Fruit fly (Drosophila melanogaster) whole organism, embryonic: ENCODE results near the gene Oseg1.

ENCODE experiments used
- ATbp ChIP-seq: fragments of 200-800 bp; sonication (Bioruptor generic); optimal IDR thresholded peaks from 2 replicates; lab custom pipeline; 2017; ENCODE audit warnings: missing biosample characterization, mild to moderate bottlenecking, missing genetic modification characterization, missing genetic modification reagents
- Aef1 ChIP-seq: fragments of 200-800 bp; sonication (Bioruptor generic); IDR thresholded peaks from 3 replicates; pipeline ENCODE4 v1.3.6; 2022; ENCODE audit warnings: missing biosample characterization, missing genetic modification characterization
- Atf-2 ChIP-seq: fragments of 200-800 bp; sonication (Bioruptor generic); optimal IDR thresholded peaks from 2 replicates; lab custom pipeline; 2016; ENCODE audit warnings: missing biosample characterization, missing genetic modification characterization
- Atf6 ChIP-seq: fragments of 200-800 bp; sonication (Bioruptor generic); IDR thresholded peaks from 2 replicates; pipeline ENCODE4 v1.3.6; 2022; ENCODE audit warnings: missing biosample characterization, missing genetic modification characterization
- Bteb2 ChIP-seq: fragments of 200-800 bp; sonication (Bioruptor generic); optimal IDR thresholded peaks from 2 replicates; lab custom pipeline; 2016; ENCODE audit warnings: missing biosample characterization, missing genetic modification characterization
- CG1024 ChIP-seq: fragments of 200-800 bp; sonication (Bioruptor generic); IDR thresholded peaks from 2 replicates; pipeline ENCODE4 v1.3.6; 2022; ENCODE audit warnings: missing biosample characterization, missing genetic modification characterization
- CG10543 ChIP-seq: fragments of 200-800 bp; sonication (Bioruptor generic); optimal IDR thresholded peaks from 3 replicates; lab custom pipeline; 2017; ENCODE audit warnings: missing biosample characterization, mild to moderate bottlenecking, missing genetic modification characterization, moderate library complexity
- CG10654 ChIP-seq: fragments of 200-800 bp; sonication (Bioruptor generic); optimal IDR thresholded peaks from 2 replicates; lab custom pipeline; 2016; ENCODE audit warnings: missing biosample characterization, missing genetic modification characterization
- CG14860 ChIP-seq: fragments of 200-800 bp; sonication (Bioruptor generic); IDR thresholded peaks from 3 replicates; pipeline ENCODE4 v1.3.6; 2022; ENCODE audit warnings: missing biosample characterization, missing genetic modification characterization; ENCODE audit not compliant: partially characterized antibody
- CG17186 ChIP-seq: fragments of 200-800 bp; sonication (Bioruptor generic); optimal IDR thresholded peaks from 3 replicates; lab custom pipeline; 2017; ENCODE audit warnings: missing biosample characterization, missing genetic modification reagents, missing genetic modification characterization
- CG17328 ChIP-seq: fragments of 200-800 bp; sonication (Bioruptor generic); IDR thresholded peaks from 2 replicates; pipeline ENCODE4 v1.3.6; 2022; ENCODE audit warnings: missing biosample characterization, missing genetic modification characterization
- CG17829 ChIP-seq: fragments of 200-800 bp; optimal IDR thresholded peaks from 2 replicates; lab custom pipeline; 2019; ENCODE audit warnings: missing biosample characterization, mild to moderate bottlenecking, missing genetic modification characterization, moderate library complexity
- CG1792 ChIP-seq: fragments of 200-800 bp; sonication (Bioruptor generic); optimal IDR thresholded peaks from 2 replicates; lab custom pipeline; 2016; ENCODE audit warnings: missing biosample characterization, missing genetic modification characterization
- CG30020 ChIP-seq: fragments of 200-800 bp; optimal IDR thresholded peaks from 2 replicates; lab custom pipeline; 2019; ENCODE audit warnings: missing biosample characterization, mild to moderate bottlenecking, missing genetic modification characterization, moderate library complexity
- CG32532 ChIP-seq: fragments of 200-800 bp; sonication (Bioruptor generic); IDR thresholded peaks from 2 replicates; pipeline ENCODE4 v1.3.6; 2022; ENCODE audit warnings: missing biosample characterization, missing genetic modification characterization
- CG4617 ChIP-seq: fragments of 200-800 bp; sonication (Bioruptor generic); optimal IDR thresholded peaks from 3 replicates; lab custom pipeline; 2016; ENCODE audit warnings: missing biosample characterization, missing genetic modification characterization, borderline replicate concordance
- CG4707 ChIP-seq: fragments of 200-800 bp; sonication (Bioruptor generic); optimal IDR thresholded peaks from 2 replicates; lab custom pipeline; 2018; ENCODE audit warnings: missing biosample characterization, mild to moderate bottlenecking, missing genetic modification characterization, moderate library complexity
- CG7839 ChIP-seq: fragments of 200-800 bp; sonication (Bioruptor generic); optimal IDR thresholded peaks from 3 replicates; lab custom pipeline; 2018; ENCODE audit warnings: missing biosample characterization, mild to moderate bottlenecking, missing genetic modification characterization, moderate library complexity
- Camta ChIP-seq: fragments of 200-800 bp; sonication (Bioruptor generic); optimal IDR thresholded peaks from 2 replicates; lab custom pipeline; 2016; ENCODE audit warnings: missing biosample characterization, missing genetic modification characterization
- Doc2 ChIP-seq: fragments of 200-800 bp; sonication (Bioruptor generic); IDR thresholded peaks from 2 replicates; pipeline ENCODE4 v1.3.6; 2022; ENCODE audit warnings: missing biosample characterization, missing genetic modification characterization
- Fer2 ChIP-seq: fragments of 200-800 bp; sonication (Bioruptor generic); optimal IDR thresholded peaks from 2 replicates; lab custom pipeline; 2018; ENCODE audit warnings: missing biosample characterization, mild to moderate bottlenecking, missing genetic modification characterization, moderate library complexity
- Fer3 ChIP-seq: fragments of 200-800 bp; sonication (Bioruptor generic); optimal IDR thresholded peaks from 2 replicates; lab custom pipeline; 2018; ENCODE audit warnings: missing biosample characterization, mild to moderate bottlenecking, missing genetic modification characterization, moderate library complexity
- GATAe ChIP-seq: fragments of 200-800 bp; sonication (Bioruptor generic); conservative IDR thresholded peaks from 2 replicates; pipeline ENCODE4 v1.3.6; 2022; ENCODE audit warnings: missing biosample characterization, missing genetic modification characterization
- HmgZ ChIP-seq: fragments of 200-800 bp; sonication (Bioruptor generic); optimal IDR thresholded peaks from 2 replicates; lab custom pipeline; 2018; ENCODE audit warnings: missing biosample characterization, mild to moderate bottlenecking, missing genetic modification characterization
- Jarid2 ChIP-seq: fragments of 200-800 bp; sonication (Bioruptor generic); optimal IDR thresholded peaks from 3 replicates; lab custom pipeline; 2017; ENCODE audit warnings: mild to moderate bottlenecking, missing biosample characterization, missing genetic modification reagents, missing genetic modification characterization
- MTF-1 ChIP-seq: fragments of 200-800 bp; sonication (Bioruptor generic); optimal IDR thresholded peaks from 2 replicates; lab custom pipeline; 2018; ENCODE audit warnings: missing biosample characterization, mild to moderate bottlenecking, missing genetic modification characterization, borderline replicate concordance
- Med ChIP-seq: fragments of 200-800 bp; sonication (Bioruptor generic); peaks from one replicate; lab custom pipeline; 2016; ENCODE audit warnings: missing biosample characterization, missing genetic modification characterization, mild to moderate bottlenecking, inconsistent platforms, moderate library complexity
- Meics ChIP-seq: fragments of 200-800 bp; sonication (Bioruptor generic); optimal IDR thresholded peaks from 2 replicates; lab custom pipeline; 2017; ENCODE audit warnings: missing biosample characterization, mild to moderate bottlenecking, missing genetic modification characterization
- Nf-YA ChIP-seq: fragments of 200-800 bp; sonication (Bioruptor generic); IDR thresholded peaks from 2 replicates; pipeline ENCODE4 v1.3.6; 2022; ENCODE audit warnings: missing biosample characterization, missing genetic modification characterization
- Pdp1 ChIP-seq, 2 experiments: fragments of 200-800 bp; sonication (Bioruptor generic); optimal IDR thresholded peaks; 3 replicates each; lab custom pipeline; 2016; ENCODE audit warnings: missing biosample characterization in 2 of 2, missing genetic modification characterization in 2 of 2, mild to moderate bottlenecking in 1 of 2, moderate library complexity in 1 of 2
- Rfx ChIP-seq: fragments of 200-800 bp; sonication (Bioruptor generic); IDR thresholded peaks from 2 replicates; pipeline ENCODE4 v1.3.6; 2022; ENCODE audit warnings: missing biosample characterization, missing genetic modification characterization
- Ssrp ChIP-seq: fragments of 200-800 bp; sonication (Bioruptor generic); optimal IDR thresholded peaks from 2 replicates; lab custom pipeline; 2018; ENCODE audit warnings: missing biosample characterization, mild to moderate bottlenecking, missing genetic modification characterization, moderate library complexity
- Vsx1 ChIP-seq: fragments of 200-800 bp; sonication (Bioruptor generic); optimal IDR thresholded peaks from 2 replicates; lab custom pipeline; 2017; ENCODE audit warnings: missing biosample characterization, mild to moderate bottlenecking, missing genetic modification characterization, missing genetic modification reagents
- Xrp1 ChIP-seq: fragments of 200-800 bp; sonication (Bioruptor generic); IDR thresholded peaks from 2 replicates; pipeline ENCODE4 v1.3.6; 2022; ENCODE audit warnings: missing biosample characterization, missing genetic modification characterization
- aop ChIP-seq: fragments of 200-800 bp; sonication (Bioruptor generic); IDR thresholded peaks from 2 replicates; pipeline ENCODE4 v1.3.6; 2022; ENCODE audit warnings: missing biosample characterization, missing genetic modification characterization
- ato ChIP-seq: fragments of 200-800 bp; sonication (Bioruptor generic); IDR thresholded peaks from 2 replicates; pipeline ENCODE4 v1.3.6; 2022; ENCODE audit warnings: missing biosample characterization, missing genetic modification characterization; ENCODE audit not compliant: partially characterized antibody
- ci ChIP-seq: fragments of 200-800 bp; sonication (Bioruptor generic); IDR thresholded peaks from 3 replicates; pipeline ENCODE4 v1.3.6; 2022; ENCODE audit warnings: missing biosample characterization, missing genetic modification characterization
- dan ChIP-seq: fragments of 200-800 bp; sonication (Bioruptor generic); IDR thresholded peaks from 2 replicates; pipeline ENCODE4 v1.3.6; 2022; ENCODE audit warnings: missing biosample characterization, missing genetic modification characterization
- disco-r ChIP-seq: fragments of 200-800 bp; sonication (Bioruptor generic); optimal IDR thresholded peaks from 2 replicates; lab custom pipeline; 2016; ENCODE audit warnings: missing biosample characterization, missing genetic modification characterization
- dpn ChIP-seq, 2 experiments: fragments of 200-800 bp; sonication (Bioruptor generic); optimal IDR thresholded peaks; 3 replicates each; lab custom pipeline; 2016; ENCODE audit warnings: missing biosample characterization in 2 of 2, missing genetic modification characterization in 2 of 2
- exex ChIP-seq: fragments of 200-800 bp; sonication (Bioruptor generic); optimal IDR thresholded peaks from 4 replicates; lab custom pipeline; 2018; ENCODE audit warnings: missing biosample characterization, mild to moderate bottlenecking, missing genetic modification characterization, moderate library complexity
- kah ChIP-seq: fragments of 200-800 bp; sonication (Bioruptor generic); optimal IDR thresholded peaks from 2 replicates; lab custom pipeline; 2018; ENCODE audit warnings: missing biosample characterization, mild to moderate bottlenecking, missing genetic modification characterization
- ken ChIP-seq: fragments of 200-800 bp; sonication (Bioruptor generic); IDR thresholded peaks from 3 replicates; pipeline ENCODE4 v1.3.6; 2022; ENCODE audit warnings: missing biosample characterization, missing genetic modification characterization
- mirr ChIP-seq: fragments of 200-800 bp; sonication (Bioruptor generic); optimal IDR thresholded peaks from 3 replicates; lab custom pipeline; 2018; ENCODE audit warnings: missing biosample characterization, mild to moderate bottlenecking, missing genetic modification characterization
- org-1 ChIP-seq: fragments of 200-800 bp; sonication (Bioruptor generic); optimal IDR thresholded peaks from 2 replicates; lab custom pipeline; 2017; ENCODE audit warnings: missing biosample characterization, missing genetic modification characterization
- peb ChIP-seq: fragments of 200-800 bp; sonication (Bioruptor generic); IDR thresholded peaks from 2 replicates; pipeline ENCODE4 v1.3.6; 2022; ENCODE audit warnings: missing biosample characterization, missing genetic modification characterization
- salm ChIP-seq: fragments of 200-800 bp; sonication (Bioruptor generic); optimal IDR thresholded peaks from 2 replicates; lab custom pipeline; 2018; ENCODE audit warnings: missing biosample characterization, mild to moderate bottlenecking, missing genetic modification characterization
- tgo ChIP-seq: fragments of 200-800 bp; sonication (Bioruptor generic); IDR thresholded peaks from 3 replicates; pipeline ENCODE4 v1.3.6; 2022; ENCODE audit warnings: missing biosample characterization, missing genetic modification characterization
- trem ChIP-seq: fragments of 200-800 bp; optimal IDR thresholded peaks from 3 replicates; lab custom pipeline; 2019; ENCODE audit warnings: missing biosample characterization, mild to moderate bottlenecking, missing genetic modification characterization, moderate library complexity
- trh ChIP-seq: fragments of 200-800 bp; sonication (Bioruptor generic); optimal IDR thresholded peaks from 2 replicates; lab custom pipeline; 2016; ENCODE audit warnings: missing biosample characterization, missing genetic modification characterization
- zen ChIP-seq: fragments of 200-800 bp; sonication (Bioruptor generic); optimal IDR thresholded peaks from 3 replicates; lab custom pipeline; 2018; ENCODE audit warnings: missing biosample characterization, mild to moderate bottlenecking, missing genetic modification characterization, moderate library complexity
- zfh2 ChIP-seq: fragments of 200-800 bp; sonication (Bioruptor generic); optimal IDR thresholded peaks from 2 replicates; lab custom pipeline; 2016; ENCODE audit warnings: missing biosample characterization, missing genetic modification characterization

The Oseg1 gene

dm6 chr3L:8459615-8460004 is 47.0 kb upstream of the Oseg1 start (continued):
- TF ChIP-seq CG1024 (GFP tag; lab: Robert Waterston, UW) (no peak), ken (peak; percentile 36; the same call in 1 of the 3 replicates), peb (no peak), Aef1 (GFP tag; lab: Robert Waterston, UW) (no peak), Pdp1 (GFP tag; optimal IDR thresholded peaks at IDR 0.05; lab: Kevin White, UChicago) (no peak), Ssrp (tag; lab: Kevin White, UChicago) (no peak), zfh2 (GFP tag; lab: Kevin White, UChicago) (no peak), GATAe (no peak), ato (GFP tag; lab: Robert Waterston, UW) (0 out of 2 replicates have a peak, but pooled peaks have one; percentile 27), Camta (no peak), exex (tag; lab: Kevin White, UChicago) (no peak), dan (no peak), Nf-YA (no peak), salm (no peak), Doc2 (GFP tag; lab: Robert Waterston, UW) (no peak), Jarid2 (no peak), HmgZ (tag; lab: Kevin White, UChicago) (no peak), tgo (GFP tag; lab: Robert Waterston, UW) (no peak), Fer3 (no peak), CG10654 (no peak), dpn (GFP tag; optimal IDR thresholded peaks at IDR 0.05; lab: Kevin White, UChicago) (no peak), trem (tag; lab: Kevin White, UChicago) (no peak), CG17186 (GFP tag; lab: Kevin White, UChicago) (no peak), Vsx1 (GFP tag; lab: Kevin White, UChicago) (no peak), CG4617 (GFP tag; lab: Kevin White, UChicago) (no peak), CG14860 (GFP tag; lab: Robert Waterston, UW) (no peak), trh (GFP tag; lab: Kevin White, UChicago) (no peak), aop (GFP tag; lab: Robert Waterston, UW) (no peak), Fer2 (tag; lab: Kevin White, UChicago) (no peak), zen (no peak), Atf6 (GFP tag; lab: Robert Waterston, UW) (peak; percentile 58; the same call in 1 of the 2 replicates), ci (GFP tag; lab: Robert Waterston, UW) (peak; percentile 24; the same call in 1 of the 3 replicates), disco-r (GFP tag; lab: Kevin White, UChicago) (no peak), Bteb2 (GFP tag; lab: Kevin White, UChicago) (no peak), CG32532 (GFP tag; lab: Robert Waterston, UW) (no peak), CG4707 (no peak), mirr (peak; percentile 36), ATbp (no peak), CG1792 (GFP tag; lab: Kevin White, UChicago) (no peak), CG17328 (GFP tag; lab: Robert Waterston, UW) (no peak), Xrp1 (GFP tag; lab: Robert Waterston, UW) (no peak), Meics (GFP tag; lab: Kevin White, UChicago) (no peak), CG7839 (tag; lab: Kevin White, UChicago) (no peak), kah (GFP tag; lab: Kevin White, UChicago) (peak; percentile 23), Med (GFP tag; lab: Kevin White, UChicago) (no peak), org-1 (GFP tag; lab: Kevin White, UChicago) (no peak), CG17829 (no peak), Rfx (GFP tag; lab: Robert Waterston, UW) (no peak), CG30020 (tag; lab: Kevin White, UChicago) (no peak), CG10543 (GFP tag; lab: Kevin White, UChicago) (peak; percentile 53), Atf-2 (GFP tag; lab: Kevin White, UChicago) (no peak), MTF-1 (GFP tag; lab: Kevin White, UChicago) (no peak)
